Worm (Caenorhabditis elegans): ENCODE measurements around the gene fbxb-50.

Gene fbxb-50

DNA sequence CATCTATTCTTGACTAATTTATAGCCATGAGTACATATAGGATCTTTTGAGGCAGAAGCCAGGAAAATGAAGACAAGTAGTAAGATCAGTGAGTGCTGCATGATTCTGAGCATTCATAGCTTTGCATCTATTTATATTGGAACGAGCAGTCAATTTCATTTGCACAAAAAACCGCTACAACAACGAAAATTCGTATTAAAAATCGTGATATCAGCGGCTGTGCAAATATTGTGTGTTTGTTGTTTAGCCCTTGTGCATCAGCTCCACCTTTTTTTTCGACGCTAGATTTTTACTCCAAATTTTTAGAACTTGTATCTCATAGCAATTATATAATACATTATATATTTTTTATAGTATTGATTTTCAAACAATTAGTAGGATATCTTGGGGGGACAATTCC, 27.9 kb downstream of the fbxb-50 start, which contains the start of gene clec-21:
TSS of gene clec-21 (minus strand) at position 101 of the 400 bp plus-strand sequence.
- TF ChIP-seq fos-1 (tag; optimal IDR thresholded peaks at IDR 0.05) (no peak), alr-1 (tag; optimal IDR thresholded peaks at IDR 0.05) (no peak)

DNA sequence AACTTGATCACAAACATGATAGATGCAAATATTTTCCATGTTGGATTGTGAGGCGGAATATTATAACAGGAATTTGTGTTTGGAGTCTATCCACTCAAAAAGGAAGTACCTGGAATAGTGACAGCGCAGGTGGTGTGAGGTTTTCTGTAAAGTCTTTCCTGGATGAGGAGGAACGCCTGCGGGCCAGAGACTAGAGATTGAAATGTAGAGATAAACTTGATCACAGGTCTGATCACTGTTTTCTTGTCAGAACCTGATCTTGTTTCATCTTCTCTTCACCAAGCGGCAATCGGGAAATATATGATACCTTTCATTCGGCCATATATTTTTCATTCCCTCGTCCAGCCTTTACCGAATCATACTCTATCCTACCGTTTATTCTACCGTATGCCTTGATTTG, 30.1 kb downstream of the fbxb-50 start, which contains the start of gene T07H3.8:
TSS of gene T07H3.8 (plus strand) at position 301 of the 400 bp plus-strand sequence.
- TF ChIP-seq elt-3 (tag; optimal IDR thresholded peaks at IDR 0.05) (no peak), ztf-11 (tag; optimal IDR thresholded peaks at IDR 0.05) (no peak), fos-1 (tag; optimal IDR thresholded peaks at IDR 0.05) (no peak), blmp-1 (tag; optimal IDR thresholded peaks at IDR 0.05; ENCODE audit: insufficient read depth) (no peak), lin-39 (tag; optimal IDR thresholded peaks at IDR 0.05) (no peak), dmd-4 (tag; optimal IDR thresholded peaks at IDR 0.05) (no peak), nhr-6 (tag; optimal IDR thresholded peaks at IDR 0.05) (no peak), nhr-129 (tag; optimal IDR thresholded peaks at IDR 0.05) (no peak), nhr-237 (tag; optimal IDR thresholded peaks at IDR 0.05) (no peak), alr-1 (tag; optimal IDR thresholded peaks at IDR 0.05) (no peak)

DNA sequence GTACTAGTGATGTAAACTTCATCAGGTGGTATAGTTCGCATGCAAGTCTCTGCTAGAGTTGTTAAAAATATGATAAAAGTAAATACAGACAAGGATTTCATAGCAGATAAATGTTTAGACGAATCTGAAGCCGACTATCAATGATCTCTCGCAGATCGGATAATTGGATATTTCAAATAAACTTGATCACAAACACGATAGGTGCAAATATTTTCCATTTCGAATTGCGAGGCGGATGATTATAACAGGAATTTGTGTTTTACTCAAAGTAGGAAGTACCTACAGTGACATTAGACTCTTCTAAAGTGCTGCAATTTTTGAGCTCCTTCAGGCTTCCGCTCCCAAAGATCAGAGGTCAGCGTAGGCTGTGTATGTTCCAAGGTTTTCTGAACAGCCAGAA, 33.6 kb downstream of the fbxb-50 start, which contains the start of gene T07H3.7:
TSS of gene T07H3.7 (minus strand) at position 101 of the 400 bp plus-strand sequence.
- no peak for TF ChIP-seq R02D3.7 (tag; optimal IDR thresholded peaks at IDR 0.05)
- no peak for TF ChIP-seq lin-39 (tag; optimal IDR thresholded peaks at IDR 0.05)
- TF ChIP-seq nhr-77 (tag; optimal IDR thresholded peaks at IDR 0.05): no peak
- TF ChIP-seq nhr-237 (tag; optimal IDR thresholded peaks at IDR 0.05): no peak
- no peak for TF ChIP-seq elt-1 (tag; optimal IDR thresholded peaks at IDR 0.05)
- TF ChIP-seq egl-27 (tag; optimal IDR thresholded peaks at IDR 0.05): no peak

DNA sequence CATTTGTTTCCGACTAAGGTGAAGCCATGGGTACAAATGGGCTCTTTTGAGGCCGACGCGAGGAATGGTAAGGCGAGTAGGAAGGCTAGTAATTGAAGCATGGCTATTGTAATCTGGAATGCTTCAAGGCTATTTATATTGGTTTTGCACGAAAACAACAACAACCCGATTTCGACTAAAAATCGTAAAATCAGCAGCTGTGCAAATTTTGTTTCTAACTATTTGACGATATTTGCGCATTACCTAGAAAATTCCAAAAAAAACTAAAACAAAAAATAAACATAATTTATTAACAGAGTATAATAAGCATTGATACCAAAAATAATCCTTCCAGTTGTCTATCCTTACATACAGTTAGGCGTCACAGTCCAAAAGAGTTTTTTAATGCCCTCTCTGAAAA, 38.9 kb downstream of the fbxb-50 start, which contains the start of gene clec-20:
TSS of gene clec-20 (minus strand) at position 101 of the 400 bp plus-strand sequence.
- TF ChIP-seq skn-1 (tag; optimal IDR thresholded peaks at IDR 0.05) (no peak), mbf-1 (tag; optimal IDR thresholded peaks at IDR 0.05) (no peak), lin-11 (tag; optimal IDR thresholded peaks at IDR 0.05) (no peak), ceh-82 (tag; optimal IDR thresholded peaks at IDR 0.05) (no peak), ztf-11 (tag; optimal IDR thresholded peaks at IDR 0.05) (no peak), gmeb-1 (tag; optimal IDR thresholded peaks at IDR 0.05) (no peak), lsy-2 (tag; optimal IDR thresholded peaks at IDR 0.05) (no peak), nhr-23 (tag; optimal IDR thresholded peaks at IDR 0.05) (no peak), unc-62 (GFP tag; optimal IDR thresholded peaks at IDR 0.05) (no peak), Y55F3AM.14 (GFP tag; optimal IDR thresholded peaks at IDR 0.05) (no peak), elt-1 (tag; optimal IDR thresholded peaks at IDR 0.05) (no peak), peb-1 (tag; optimal IDR thresholded peaks at IDR 0.05) (no peak), ztf-1 (GFP tag; conservative IDR thresholded peaks at IDR 0.05) (no peak), nhr-10 (tag; optimal IDR thresholded peaks at IDR 0.05) (no peak), zag-1 (tag; optimal IDR thresholded peaks at IDR 0.05) (no peak), snpc-4 (tag; optimal IDR thresholded peaks at IDR 0.05) (no peak), fos-1 (tag; optimal IDR thresholded peaks at IDR 0.05) (no peak), sma-9 (GFP tag; optimal IDR thresholded peaks at IDR 0.05) (no peak), sma-9 (tag; optimal IDR thresholded peaks at IDR 0.05) (no peak), mab-5 (tag; optimal IDR thresholded peaks at IDR 0.05) (no peak)

DNA sequence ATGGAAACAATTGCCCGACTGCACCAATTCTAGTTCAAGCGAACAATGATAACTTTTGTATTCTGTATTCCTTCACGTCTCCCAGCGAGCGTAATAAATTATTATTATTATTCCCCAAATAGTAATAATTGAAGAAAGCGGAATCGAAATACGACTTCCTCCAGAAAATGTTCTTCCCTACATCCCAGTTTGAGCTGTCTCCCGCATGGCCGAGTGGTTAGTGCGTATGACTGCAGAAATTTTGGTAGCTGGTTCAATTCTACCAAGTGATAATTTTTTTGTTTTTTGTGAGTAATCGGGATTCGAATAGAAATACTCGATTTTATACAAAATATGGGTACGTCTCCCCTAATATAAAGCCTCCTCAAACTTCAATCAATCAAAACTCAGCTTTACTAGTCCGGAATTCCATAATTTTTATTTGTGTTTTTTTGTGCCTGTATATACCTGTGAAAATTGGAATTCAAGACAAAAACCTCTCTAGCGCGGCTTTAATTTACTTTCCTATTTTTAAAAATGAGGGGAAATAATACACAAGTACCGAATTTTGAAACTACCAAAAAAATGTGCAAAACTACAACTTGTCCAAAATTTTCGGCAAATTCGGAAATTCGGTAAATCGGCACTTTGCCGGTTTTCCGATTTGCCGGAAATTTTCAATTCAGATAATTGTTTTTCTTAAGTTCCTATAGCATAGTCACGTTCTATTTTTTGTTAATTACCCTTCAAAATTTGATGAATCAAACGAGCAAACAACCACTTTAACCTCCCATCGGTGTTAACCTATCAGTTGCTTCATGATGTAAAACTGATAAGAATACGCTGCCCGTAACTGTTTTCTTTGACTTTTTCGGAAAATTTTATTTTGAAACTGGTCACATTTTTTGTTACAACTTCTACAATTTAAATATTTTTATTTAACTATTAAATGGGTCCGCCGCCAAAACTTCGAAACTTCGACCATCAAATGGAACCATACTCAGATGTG, 41.2 kb downstream of the fbxb-50 start, which contains the start of gene bath-46:
TSS of gene bath-46 (plus strand) at position 806 of the 988 bp plus-strand sequence.
- TF ChIP-seq dmd-4 (tag; optimal IDR thresholded peaks at IDR 0.05): no peak
- TF ChIP-seq nhr-129 (tag; optimal IDR thresholded peaks at IDR 0.05): peak; percentile 2
- no peak for TF ChIP-seq ama-1 (optimal IDR thresholded peaks at IDR 0.05)
- no peak for TF ChIP-seq nhr-77 (tag; optimal IDR thresholded peaks at IDR 0.05)
- no peak for TF ChIP-seq nhr-23 (tag; optimal IDR thresholded peaks at IDR 0.05)
- TF ChIP-seq zag-1 (tag; optimal IDR thresholded peaks at IDR 0.05): no peak
- TF ChIP-seq snpc-4 (tag; optimal IDR thresholded peaks at IDR 0.05): no peak
- TF ChIP-seq elt-3 (tag; optimal IDR thresholded peaks at IDR 0.05): no peak
- no peak for TF ChIP-seq unc-39 (tag; optimal IDR thresholded peaks at IDR 0.05)
- TF ChIP-seq fos-1 (tag; optimal IDR thresholded peaks at IDR 0.05): peak; percentile 74
- no peak for TF ChIP-seq F13H6.1 (tag; optimal IDR thresholded peaks at IDR 0.05)
- no peak for TF ChIP-seq C34F6.9 (tag; optimal IDR thresholded peaks at IDR 0.05)
- TF ChIP-seq sma-3 (GFP tag; optimal IDR thresholded peaks at IDR 0.05): no peak
- no peak for TF ChIP-seq mab-5 (tag; optimal IDR thresholded peaks at IDR 0.05)
- no peak for TF ChIP-seq Y55F3AM.14 (GFP tag; optimal IDR thresholded peaks at IDR 0.05)
- TF ChIP-seq skn-1 (tag; optimal IDR thresholded peaks at IDR 0.05): no peak
- TF ChIP-seq nhr-21 (tag; optimal IDR thresholded peaks at IDR 0.05): no peak
